Fruit fly (Drosophila melanogaster): ENCODE measurements around the gene betaTub97EF.
A peak's percentile ranks its signal among the peaks of the same experiment; 100 is the strongest.

The betaTub97EF gene

DNA sequence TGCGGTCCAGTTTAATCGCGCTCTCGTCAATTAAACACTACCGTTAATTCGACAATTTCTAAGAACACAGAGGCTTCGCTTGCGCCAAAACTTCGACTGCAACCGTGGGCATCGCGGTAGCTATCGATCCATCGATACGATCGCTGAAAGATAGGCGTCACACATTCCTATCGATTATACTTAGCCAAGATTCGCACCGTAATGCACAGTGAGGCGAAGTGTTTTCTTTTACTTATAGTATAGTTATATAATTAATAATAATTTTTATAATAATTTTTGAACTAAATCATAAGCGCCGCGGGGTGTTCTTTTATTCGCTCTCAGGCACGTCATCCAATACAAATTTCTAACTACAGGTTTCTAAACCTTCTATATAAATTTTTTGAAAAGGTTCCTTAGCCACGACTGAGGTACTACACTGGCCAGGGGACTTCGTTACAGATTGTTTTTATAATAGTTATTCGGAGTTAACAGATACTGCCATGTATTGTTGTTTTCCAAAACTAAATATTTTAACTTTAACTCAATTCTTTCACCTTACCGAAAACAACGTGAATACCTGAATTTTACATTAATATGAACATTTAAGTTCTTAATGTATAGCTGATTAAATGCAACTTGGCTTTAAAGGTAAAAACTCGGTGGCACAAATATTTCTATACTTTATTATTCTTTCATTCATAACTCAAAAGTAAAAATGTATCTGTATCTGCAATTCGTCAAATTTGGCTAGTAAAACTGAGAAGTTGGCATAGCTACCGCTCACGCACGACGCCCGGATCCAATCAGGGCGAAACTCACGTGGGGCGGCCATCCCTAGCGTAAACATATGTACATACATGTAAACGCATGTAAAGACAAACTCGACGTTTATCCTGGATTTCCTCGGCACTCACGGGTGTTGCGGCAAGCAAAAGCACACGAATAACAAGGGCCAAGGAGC, 50.2 kb downstream of the betaTub97EF start, which contains the start of the genes NSD and BOD1 (continued):
- TF ChIP-seq CG7271 (tag; optimal IDR thresholded peaks at IDR 0.05) (no peak), CG18476 (GFP tag; optimal IDR thresholded peaks at IDR 0.05) (no peak), chinmo (GFP tag; IDR thresholded peaks at IDR 0.05; ENCODE audit: partially characterized antibody) (peak; percentile 91), NC2α (GFP tag; optimal IDR thresholded peaks at IDR 0.05) (no peak), dysf (GFP tag; IDR thresholded peaks at IDR 0.05) (peak; percentile 71), CG6175 (GFP tag; IDR thresholded peaks at IDR 0.05) (peak; percentile 79), NfI (GFP tag; optimal IDR thresholded peaks at IDR 0.05) (peak; percentile 63), CG8944 (GFP tag; optimal IDR thresholded peaks at IDR 0.05) (no peak), CG4328 (GFP tag; optimal IDR thresholded peaks at IDR 0.05) (peak; percentile 18), CG4424 (GFP tag; optimal IDR thresholded peaks at IDR 0.05) (peak; percentile 61), fd3F (GFP tag; optimal IDR thresholded peaks at IDR 0.05) (no peak), CG7839 (tag; optimal IDR thresholded peaks at IDR 0.05) (peak; percentile 59), CG13624 (GFP tag; optimal IDR thresholded peaks at IDR 0.05) (peak; percentile 28), BtbVII (GFP tag; optimal IDR thresholded peaks at IDR 0.05) (no peak), Mes4 (GFP tag; optimal IDR thresholded peaks at IDR 0.05) (no peak), klu (GFP tag; IDR thresholded peaks at IDR 0.05) (peak; percentile 69), wdn (GFP tag; IDR thresholded peaks at IDR 0.05) (peak; percentile 53), sens (GFP tag) (peak; percentile 76), Bdp1 (GFP tag; optimal IDR thresholded peaks at IDR 0.05) (no peak), Vsx1 (GFP tag; optimal IDR thresholded peaks at IDR 0.05) (no peak), Hsf (GFP tag; optimal IDR thresholded peaks at IDR 0.05) (no peak), dpn (GFP tag; optimal IDR thresholded peaks at IDR 0.05) (peak in 1 of 2 experiments; percentile 47), Med (GFP tag) (peak; percentile 85), Mad (GFP tag; optimal IDR thresholded peaks at IDR 0.05) (no peak), Tbp (GFP tag; optimal IDR thresholded peaks at IDR 0.05) (no peak), ac (GFP tag; optimal IDR thresholded peaks at IDR 0.05) (no peak), Ets97D (GFP tag; optimal IDR thresholded peaks at IDR 0.05) (peak; percentile 35), CG4360 (GFP tag; IDR thresholded peaks at IDR 0.05) (no peak; the same call in 1 of the 2 replicates), tap (tag; optimal IDR thresholded peaks at IDR 0.05) (no peak), CG2202 (tag; optimal IDR thresholded peaks at IDR 0.05) (no peak), Dad (GFP tag; optimal IDR thresholded peaks at IDR 0.05) (no peak), zf30C (GFP tag; optimal IDR thresholded peaks at IDR 0.05) (no peak), her (GFP tag; optimal IDR thresholded peaks at IDR 0.05) (no peak), br (optimal IDR thresholded peaks at IDR 0.05) (no peak), CG30020 (tag; optimal IDR thresholded peaks at IDR 0.05) (peak; percentile 27), Dbx (GFP tag; IDR thresholded peaks at IDR 0.05) (peak; percentile 79), CG12104 (GFP tag; optimal IDR thresholded peaks at IDR 0.05) (peak; percentile 37), gem (tag; optimal IDR thresholded peaks at IDR 0.05) (peak; percentile 78), CG18599 (GFP tag; optimal IDR thresholded peaks at IDR 0.05) (peak; percentile 49), CG18764 (GFP tag; optimal IDR thresholded peaks at IDR 0.05) (no peak), Hmx (GFP tag; optimal IDR thresholded peaks at IDR 0.05) (no peak), pb (GFP tag; optimal IDR thresholded peaks at IDR 0.05) (no peak), CG4707 (GFP tag; optimal IDR thresholded peaks at IDR 0.05) (no peak), nau (GFP tag; optimal IDR thresholded peaks at IDR 0.05) (no peak), pnt (GFP tag; optimal IDR thresholded peaks at IDR 0.05) (no peak), Dref (GFP tag; IDR thresholded peaks at IDR 0.05) (peak; percentile 100), aop (GFP tag; IDR thresholded peaks at IDR 0.05) (no peak), bowl (GFP tag; IDR thresholded peaks at IDR 0.05) (no peak), Antp (GFP tag; optimal IDR thresholded peaks at IDR 0.05) (peak; percentile 24), dmrt99B (tag; optimal IDR thresholded peaks at IDR 0.05) (no peak)
